Worm (Caenorhabditis elegans): Measurements from ENCODE around the gene ZK632.9.

The ZK632.9 gene

ce11 chrIII:9860201-9860780, 35.1 kb upstream of the ZK632.9 start, which contains the start of gene twk-48:
Gene twk-48 (plus strand): TSS chrIII:9860730.
- TF ChIP-seq hmg-1.2 (GFP tag; IDR thresholded peaks at IDR 0.05) (0 out of 2 replicates have a peak, but pooled peaks have one; percentile 10), unc-130 (GFP tag; optimal IDR thresholded peaks at IDR 0.05) (no peak)

- TF ChIP-seq bed-2 (GFP tag; IDR thresholded peaks at IDR 0.05), result no peak
- TF ChIP-seq ccch-3 (GFP tag; optimal IDR thresholded peaks at IDR 0.05), result no peak
- TF ChIP-seq madf-10 (tag; optimal IDR thresholded peaks at IDR 0.05), result no peak
- peak; percentile 15; the same call in 1 of the 2 replicates for TF ChIP-seq hmg-1.2 (GFP tag; IDR thresholded peaks at IDR 0.05)
- no peak for TF ChIP-seq sdz-38 (tag; optimal IDR thresholded peaks at IDR 0.05)
- no peak for TF ChIP-seq pha-4 (tag; optimal IDR thresholded peaks at IDR 0.05)
- TF ChIP-seq ztf-6 (GFP tag; IDR thresholded peaks at IDR 0.05), result no peak
- TF ChIP-seq zfh-2 (GFP tag; conservative IDR thresholded peaks at IDR 0.05), result no peak
- TF ChIP-seq F57C9.4 (tag; optimal IDR thresholded peaks at IDR 0.05), result no peak
- peak; percentile 69 for TF ChIP-seq lsl-1 (GFP tag; optimal IDR thresholded peaks at IDR 0.05)
- no peak for TF ChIP-seq let-607 (tag; optimal IDR thresholded peaks at IDR 0.05)
- TF ChIP-seq nfya-2 (GFP tag; IDR thresholded peaks at IDR 0.05), result no peak
- TF ChIP-seq tlf-1 (GFP tag; optimal IDR thresholded peaks at IDR 0.05), result no peak
- no peak for TF ChIP-seq attf-6 (GFP tag; IDR thresholded peaks at IDR 0.05)
- TF ChIP-seq T07F8.4 (tag; optimal IDR thresholded peaks at IDR 0.05), result no peak
- TF ChIP-seq B0261.1 (tag; optimal IDR thresholded peaks at IDR 0.05), result no peak
- no peak for TF ChIP-seq snpc-4 (GFP tag; optimal IDR thresholded peaks at IDR 0.05)
- TF ChIP-seq snpc-4 (tag; optimal IDR thresholded peaks at IDR 0.05), result no peak
- no peak for TF ChIP-seq aptf-3 (GFP tag; IDR thresholded peaks at IDR 0.05)
- no peak for TF ChIP-seq ztf-22 (GFP tag; optimal IDR thresholded peaks at IDR 0.05)
- no peak for TF ChIP-seq ZK185.1 (tag; optimal IDR thresholded peaks at IDR 0.05; ENCODE audit: poor library complexity, severe bottlenecking)
- TF ChIP-seq egrh-3 (GFP tag; IDR thresholded peaks at IDR 0.05), result no peak
- TF ChIP-seq hmg-20 (GFP tag; IDR thresholded peaks at IDR 0.05), result no peak
- TF ChIP-seq repo-1 (tag; optimal IDR thresholded peaks at IDR 0.05), result no peak
- no peak for TF ChIP-seq bed-1 (GFP tag; IDR thresholded peaks at IDR 0.05)
- no peak for TF ChIP-seq F23B12.7 (tag; optimal IDR thresholded peaks at IDR 0.05; ENCODE audit: insufficient read depth)
- TF ChIP-seq efl-1 (GFP tag; optimal IDR thresholded peaks at IDR 0.05), result peak; percentile 37
- TF ChIP-seq sea-2 (GFP tag; IDR thresholded peaks at IDR 0.05), result no peak
- peak; percentile 24 for TF ChIP-seq xnd-1 (tag; optimal IDR thresholded peaks at IDR 0.05)
- TF ChIP-seq madf-6 (GFP tag; IDR thresholded peaks at IDR 0.05), result peak; percentile 74; the same call in 1 of the 2 replicates
- TF ChIP-seq mxl-1 (tag; optimal IDR thresholded peaks at IDR 0.05), result no peak
- no peak for TF ChIP-seq Y79H2A.3 (GFP tag; conservative IDR thresholded peaks at IDR 0.05)
- TF ChIP-seq chd-7 (tag; optimal IDR thresholded peaks at IDR 0.05), result no peak
- no peak for TF ChIP-seq hsf-1 (GFP tag; IDR thresholded peaks at IDR 0.05)
- TF ChIP-seq F33H1.4 (GFP tag; IDR thresholded peaks at IDR 0.05), result peak; percentile 46; the same call in 1 of the 2 replicates
- no peak for TF ChIP-seq mes-4 (tag; optimal IDR thresholded peaks at IDR 0.05)
Measured at ce11 chrIII:9859133-9859775, 34.0 kb upstream of the ZK632.9 start, which contains the start of gene gpdh-2. Gene gpdh-2 (minus strand): TSS chrIII:9859183.

Measured in whole organism, young adult.